Worm (Caenorhabditis elegans) whole organism, late embryonic: ENCODE measurements around the gene F40G9.8.

Experiments used
- C08G9.2 ChIP-seq: sonication (generic microtip); optimal IDR thresholded peaks from 2 replicates; lab custom pipeline; 2016; ENCODE audit warnings: mild to moderate bottlenecking, missing genetic modification characterization, moderate library complexity, missing compliant biosample characterization
- C38D4.7 ChIP-seq: fragments of 200-800 bp; sonication (Bioruptor generic); optimal IDR thresholded peaks from 2 replicates; lab custom pipeline; 2018; ENCODE audit warnings: mild to moderate bottlenecking, missing genetic modification characterization, moderate library complexity, missing compliant biosample characterization
- ceh-31 ChIP-seq: sonication (generic microtip); optimal IDR thresholded peaks from 2 replicates; lab custom pipeline; 2016; ENCODE audit warnings: missing genetic modification characterization, missing compliant biosample characterization
- ceh-9 ChIP-seq: sonication (generic microtip); optimal IDR thresholded peaks from 2 replicates; lab custom pipeline; 2016; ENCODE audit warnings: mild to moderate bottlenecking, missing genetic modification characterization, inconsistent platforms, missing compliant biosample characterization
- ets-4 ChIP-seq: sonication (generic microtip); optimal IDR thresholded peaks from 2 replicates; lab custom pipeline; 2016; ENCODE audit warnings: missing genetic modification characterization, missing compliant biosample characterization
- nfya-1 ChIP-seq: sonication (generic microtip); optimal IDR thresholded peaks from 2 replicates; lab custom pipeline; 2017; ENCODE audit warnings: missing genetic modification characterization, mild to moderate bottlenecking, missing compliant biosample characterization, antibody characterized with exemption, moderate library complexity
- nhr-11 ChIP-seq: fragments of 150-350 bp; optimal IDR thresholded peaks from 2 replicates; lab custom pipeline; 2014; ENCODE audit warnings: missing biosample characterization, missing genetic modification characterization
- pha-4 ChIP-seq: fragments of 150-350 bp; optimal IDR thresholded peaks from 2 replicates; lab custom pipeline; 2018; ENCODE audit warnings: missing biosample characterization, missing genetic modification reagents, missing genetic modification characterization
- ref-2 ChIP-seq: sonication (generic microtip); optimal IDR thresholded peaks from 2 replicates; lab custom pipeline; 2016; ENCODE audit warnings: missing genetic modification characterization, missing compliant biosample characterization
- unc-42 ChIP-seq: sonication (generic microtip); optimal IDR thresholded peaks from 2 replicates; lab custom pipeline; 2016; ENCODE audit warnings: missing genotype, missing genetic modification characterization, missing compliant biosample characterization
- ztf-16 ChIP-seq: sonication (generic microtip); optimal IDR thresholded peaks from 2 replicates; lab custom pipeline; 2017; ENCODE audit warnings: missing genetic modification characterization, missing compliant biosample characterization

- no peak for TF ChIP-seq pha-4 (tag; lab: Kevin White, UChicago)
- no peak for TF ChIP-seq ceh-31 (tag; lab: Kevin White, UChicago)
- no peak for TF ChIP-seq nhr-11 (tag; lab: Kevin White, UChicago)
- no peak for TF ChIP-seq ref-2
- TF ChIP-seq ceh-9 = no peak
- no peak for TF ChIP-seq ets-4 (tag; lab: Kevin White, UChicago)
- no peak for TF ChIP-seq nfya-1 (tag; lab: Kevin White, UChicago)
- TF ChIP-seq unc-42 (tag; lab: Kevin White, UChicago) = no peak
- TF ChIP-seq C38D4.7 (GFP tag; lab: Kevin White, UChicago) = no peak
- TF ChIP-seq C08G9.2 (tag; lab: Kevin White, UChicago) = no peak
- no peak for TF ChIP-seq ztf-16 (tag; lab: Kevin White, UChicago)
Measured at ce11 chrIII:146369-146768, 18.3 kb downstream of the F40G9.8 start, which contains the start of gene fbxb-84.
